Fruit fly (Drosophila melanogaster) whole organism, adult: Measurements from ENCODE around the gene CG6769.

Source experiments
- Clk ChIP-seq: fragments of 200-800 bp; sonication (Bioruptor generic); optimal IDR thresholded peaks from 2 replicates; lab custom pipeline; 2017; ENCODE audit warnings: missing biosample characterization, missing genetic modification characterization
- ovo ChIP-seq: fragments of 200-800 bp; sonication (Bioruptor generic); optimal IDR thresholded peaks from 2 replicates; lab custom pipeline; 2016; ENCODE audit warnings: missing biosample characterization, missing genetic modification characterization

DNA sequence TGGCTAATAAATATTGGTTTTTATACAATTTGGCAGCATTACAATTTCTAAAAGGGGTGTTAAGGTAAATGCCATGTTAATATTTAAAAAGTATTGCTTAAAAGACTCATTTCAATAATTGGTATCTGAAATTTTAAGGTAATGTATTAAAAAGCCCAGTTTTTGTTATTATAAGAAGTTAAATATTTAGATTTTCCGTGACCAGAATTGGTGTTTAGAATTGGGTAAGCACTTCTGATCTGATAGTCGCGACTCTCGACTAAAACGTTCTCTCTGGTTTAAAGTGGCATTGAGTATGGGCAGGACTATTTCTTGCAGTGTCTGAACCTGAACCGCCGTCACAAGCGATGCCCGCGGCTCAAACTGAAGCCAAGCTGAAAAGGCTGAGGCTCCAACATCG lies 44.4 kb upstream of the CG6769 start:
- TF ChIP-seq ovo (GFP tag; lab: Kevin White, UChicago) (no peak), Clk (GFP tag; lab: Kevin White, UChicago) (no peak)
